Fruit fly (Drosophila melanogaster) whole organism, larva: Measurements from ENCODE around the gene CG42704.

ENCODE experiments used
- noc ChIP-seq: fragments of 200-800 bp; sonication (Bioruptor generic); optimal IDR thresholded peaks from 3 replicates; lab custom pipeline; 2019; ENCODE audit warnings: missing biosample characterization, mild to moderate bottlenecking, missing genetic modification characterization, moderate library complexity

Gene CG42704

dm6 chrX:7425643-7426042, 13.2 kb downstream of the CG42704 start, which contains the start of gene CG32726:
Gene CG32726 (minus strand): TSS chrX:7425743.
- no peak for TF ChIP-seq noc

DNA sequence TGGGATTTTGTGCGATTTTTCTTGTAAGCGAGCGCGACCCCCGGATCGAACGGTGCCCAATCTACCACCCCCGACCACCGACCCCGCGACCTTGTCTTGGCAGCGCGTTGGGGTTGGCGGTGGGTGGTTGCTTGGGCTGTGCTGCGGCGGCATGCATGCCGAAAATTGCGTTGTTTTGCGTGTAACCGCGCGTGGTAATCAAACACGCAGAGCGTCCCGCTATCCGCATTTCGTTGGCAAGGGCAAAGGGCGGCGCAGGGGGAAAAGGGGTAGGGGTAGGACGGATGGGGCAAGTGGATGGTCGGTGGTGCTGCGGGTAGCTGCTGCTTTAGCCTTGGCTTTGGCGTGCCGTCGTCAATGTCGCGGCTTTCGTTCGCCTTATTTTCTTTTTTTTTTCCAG, 19.9 kb downstream of the CG42704 start:
- no peak for TF ChIP-seq noc

dm6 chrX:7445023-7445422, 32.6 kb downstream of the CG42704 start:
- TF ChIP-seq noc, result no peak

DNA sequence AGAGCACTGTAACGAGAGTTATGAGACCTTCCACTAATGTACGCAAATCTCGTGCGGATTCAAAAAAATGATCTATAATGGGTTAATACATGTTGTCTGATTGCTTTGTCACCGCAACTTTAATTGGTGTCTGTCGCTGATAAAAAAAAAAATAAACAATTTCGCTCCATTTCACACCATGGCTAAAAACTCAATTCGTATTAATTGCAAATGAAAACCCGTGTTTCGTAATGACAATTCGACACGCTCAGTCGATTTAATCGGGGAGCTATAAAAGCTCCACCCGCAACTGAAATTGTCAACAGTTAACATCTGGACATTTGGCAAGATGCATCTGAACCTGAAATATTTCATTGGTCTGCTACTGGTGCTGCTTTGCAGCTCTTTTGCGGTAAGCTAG, 39.4 kb downstream of the CG42704 start, which contains the start of gene CG11368:
CG11368 (plus strand) TSS at position 301 of the 400 bp plus-strand sequence.
- no peak for TF ChIP-seq noc

dm6 chrX:7453236-7453635, 40.8 kb downstream of the CG42704 start, which contains the start of gene CG43198:
Gene CG43198 (minus strand): TSS chrX:7453336.
- no peak for TF ChIP-seq noc

dm6 chrX:7462089-7462488, 49.6 kb downstream of the CG42704 start:
- no peak for TF ChIP-seq noc
